Worm (Caenorhabditis elegans) whole organism, early embryonic: ENCODE measurements around the gene cisd-3.1.

Source experiments
- ama-1 ChIP-seq: fragments of 150-350 bp; optimal IDR thresholded peaks from 2 replicates; lab custom pipeline; 2014
- tbx-11 ChIP-seq: fragments of 200-800 bp; sonication (Bioruptor generic); IDR thresholded peaks from 2 replicates; pipeline ENCODE4 v1.3.6; 2022; ENCODE audit warnings: missing genetic modification characterization, missing compliant biosample characterization

DNA sequence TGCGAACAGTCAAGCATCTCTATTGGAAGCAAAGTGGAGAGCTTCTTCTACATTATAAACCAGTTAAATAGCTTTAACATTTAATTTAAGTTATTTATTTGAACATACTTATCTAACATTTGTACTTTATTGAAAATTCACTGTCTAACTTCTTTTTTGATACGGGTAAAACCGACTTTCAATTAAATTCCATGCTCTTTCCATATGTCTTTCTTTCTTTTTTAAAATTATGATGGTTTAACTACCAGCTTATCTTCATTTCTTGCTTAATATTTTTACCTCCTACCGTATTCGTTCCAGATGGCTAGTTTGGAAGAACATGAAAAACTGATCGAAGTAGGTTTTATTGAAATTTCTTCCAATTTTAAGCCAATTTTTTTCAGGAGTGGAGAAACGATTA lies 38.8 kb downstream of the cisd-3.1 start, which contains the start of gene F35G12.12:
- no peak for TF ChIP-seq tbx-11 (GFP tag; lab: Robert Waterston, UW)
- TF ChIP-seq ama-1 (lab: Kevin White, UChicago), result no peak
